Fruit fly (Drosophila melanogaster) whole organism, embryonic: Measurements from ENCODE around the gene CG2021.
A peak's percentile ranks its signal among the peaks of the same experiment; 100 is the strongest.

Experiments used
- Ada2b ChIP-seq: fragments of 200-800 bp; sonication (Bioruptor generic); IDR thresholded peaks from 2 replicates; pipeline ENCODE4 v1.3.6; 2022; ENCODE audit warnings: missing biosample characterization, missing genetic modification characterization
- Awh ChIP-seq: fragments of 200-800 bp; sonication (Bioruptor generic); IDR thresholded peaks from 2 replicates; pipeline ENCODE4, ENCODE4 v1.3.6; 2022; ENCODE audit warnings: missing biosample characterization, missing genetic modification characterization
- B-H1 ChIP-seq: fragments of 200-800 bp; sonication (Bioruptor generic); IDR thresholded peaks from 3 replicates; pipeline ENCODE4 v1.3.6; 2022; ENCODE audit warnings: missing biosample characterization, missing genetic modification characterization
- CG10147 ChIP-seq: fragments of 200-800 bp; sonication (Bioruptor generic); optimal IDR thresholded peaks from 2 replicates; lab custom pipeline; 2019; ENCODE audit warnings: missing biosample characterization, mild to moderate bottlenecking, missing genetic modification characterization, moderate library complexity
- CG15073 ChIP-seq: fragments of 200-800 bp; sonication (Bioruptor generic); optimal IDR thresholded peaks from 2 replicates; lab custom pipeline; 2016; ENCODE audit warnings: missing biosample characterization, missing genetic modification characterization
- CG17186 ChIP-seq: fragments of 200-800 bp; sonication (Bioruptor generic); optimal IDR thresholded peaks from 3 replicates; lab custom pipeline; 2017; ENCODE audit warnings: missing biosample characterization, missing genetic modification reagents, missing genetic modification characterization
- CG1792 ChIP-seq: fragments of 200-800 bp; sonication (Bioruptor generic); optimal IDR thresholded peaks from 2 replicates; lab custom pipeline; 2016; ENCODE audit warnings: missing biosample characterization, missing genetic modification characterization
- CG18619 ChIP-seq: fragments of 200-800 bp; sonication (Bioruptor generic); optimal IDR thresholded peaks from 3 replicates; lab custom pipeline; 2017; ENCODE audit warnings: missing biosample characterization, mild to moderate bottlenecking, missing genetic modification characterization
- CG2678 ChIP-seq: fragments of 200-800 bp; sonication (Bioruptor generic); optimal IDR thresholded peaks from 3 replicates; lab custom pipeline; 2019; ENCODE audit warnings: missing biosample characterization, mild to moderate bottlenecking, missing genetic modification characterization, moderate library complexity
- CG34376 ChIP-seq: fragments of 200-800 bp; sonication (Bioruptor generic); optimal IDR thresholded peaks from 2 replicates; lab custom pipeline; 2018; ENCODE audit warnings: missing biosample characterization, mild to moderate bottlenecking, missing genetic modification characterization
- CG3995 ChIP-seq: fragments of 200-800 bp; sonication (Bioruptor generic); optimal IDR thresholded peaks from 3 replicates; lab custom pipeline; 2016; ENCODE audit warnings: missing biosample characterization, missing genetic modification characterization
- CG6272 ChIP-seq: fragments of 200-800 bp; sonication (Bioruptor generic); IDR thresholded peaks from 2 replicates; pipeline ENCODE4 v1.3.6; 2022; ENCODE audit warnings: missing biosample characterization, missing genetic modification characterization
- CG6765 ChIP-seq: fragments of 200-800 bp; sonication (Bioruptor generic); optimal IDR thresholded peaks from 3 replicates; lab custom pipeline; 2017; ENCODE audit warnings: missing biosample characterization, mild to moderate bottlenecking, missing genetic modification characterization
- CG7556 ChIP-seq: fragments of 200-800 bp; sonication (Bioruptor generic); optimal IDR thresholded peaks from 2 replicates; lab custom pipeline; 2017; ENCODE audit warnings: missing biosample characterization, mild to moderate bottlenecking, missing genetic modification characterization
- CG7745 ChIP-seq: fragments of 200-800 bp; sonication (Bioruptor generic); optimal IDR thresholded peaks from 2 replicates; lab custom pipeline; 2018; ENCODE audit warnings: missing biosample characterization, mild to moderate bottlenecking, missing genetic modification characterization, moderate library complexity
- CG8281 ChIP-seq: fragments of 200-800 bp; sonication (Bioruptor generic); optimal IDR thresholded peaks from 2 replicates; lab custom pipeline; 2018; ENCODE audit warnings: missing biosample characterization, mild to moderate bottlenecking, missing genetic modification characterization, moderate library complexity
- CG8478 ChIP-seq: fragments of >200 bp; optimal IDR thresholded peaks from 2 replicates; lab custom pipeline; 2018
- CG8944 ChIP-seq: fragments of 200-800 bp; sonication (Bioruptor generic); optimal IDR thresholded peaks from 3 replicates; lab custom pipeline; 2016; ENCODE audit warnings: missing biosample characterization, missing genetic modification characterization
- CG9727 ChIP-seq: fragments of 200-800 bp; sonication (Bioruptor generic); optimal IDR thresholded peaks from 3 replicates; lab custom pipeline; 2017; ENCODE audit warnings: missing biosample characterization, mild to moderate bottlenecking, missing genetic modification characterization
- CHES-1-like ChIP-seq: fragments of 200-800 bp; sonication (Bioruptor generic); optimal IDR thresholded peaks from 2 replicates; lab custom pipeline; 2016; ENCODE audit warnings: missing biosample characterization, missing genetic modification characterization
- Eip74EF ChIP-seq, 2 experiments: fragments of 200-800 bp in 1 of 2; fragments of >200 bp in 1 of 2; sonication (Bioruptor generic) in 1 of 2; optimal IDR thresholded peaks; 2 replicates each; lab custom pipeline; 2017 to 2019; ENCODE audit warnings: missing biosample characterization in 2 of 2, missing genetic modification characterization in 2 of 2, mild to moderate bottlenecking in 1 of 2, moderate library complexity in 1 of 2
- HHEX ChIP-seq: fragments of 200-800 bp; sonication (Bioruptor generic); optimal IDR thresholded peaks from 3 replicates; lab custom pipeline; 2017; ENCODE audit warnings: missing biosample characterization, mild to moderate bottlenecking, missing genetic modification characterization, missing genetic modification reagents
- HLH54F ChIP-seq: fragments of 200-800 bp; sonication (Bioruptor generic); optimal IDR thresholded peaks from 3 replicates; lab custom pipeline; 2016; ENCODE audit warnings: missing biosample characterization, missing genetic modification characterization
- MESR4 ChIP-seq: fragments of 200-800 bp; sonication (Bioruptor generic); optimal IDR thresholded peaks from 2 replicates; lab custom pipeline; 2018; ENCODE audit warnings: missing biosample characterization, mild to moderate bottlenecking, missing genetic modification characterization, moderate library complexity
- Med ChIP-seq: fragments of 200-800 bp; sonication (Bioruptor generic); peaks from one replicate; lab custom pipeline; 2016; ENCODE audit warnings: missing biosample characterization, missing genetic modification characterization, mild to moderate bottlenecking, inconsistent platforms, moderate library complexity
- Oli ChIP-seq: fragments of 200-800 bp; sonication (Bioruptor generic); optimal IDR thresholded peaks from 2 replicates; lab custom pipeline; 2018; ENCODE audit warnings: missing biosample characterization, mild to moderate bottlenecking, missing genetic modification characterization, moderate library complexity
- Sry-δ ChIP-seq: fragments of 200-800 bp; sonication (Bioruptor generic); optimal IDR thresholded peaks from 2 replicates; lab custom pipeline; 2016; ENCODE audit warnings: missing biosample characterization, missing genetic modification characterization
- ab ChIP-seq: fragments of 200-800 bp; sonication (Bioruptor generic); optimal IDR thresholded peaks from 2 replicates; lab custom pipeline; 2016; ENCODE audit warnings: missing biosample characterization, missing genetic modification characterization
- aop ChIP-seq: fragments of 200-800 bp; sonication (Bioruptor generic); IDR thresholded peaks from 2 replicates; pipeline ENCODE4 v1.3.6; 2022; ENCODE audit warnings: missing biosample characterization, missing genetic modification characterization
- bbx ChIP-seq: fragments of 200-800 bp; sonication (Bioruptor generic); IDR thresholded peaks from 2 replicates; pipeline ENCODE4 v1.3.6; 2022; ENCODE audit warnings: missing biosample characterization, missing genetic modification characterization; ENCODE audit not compliant: partially characterized antibody
- bowl ChIP-seq: fragments of 200-800 bp; sonication (Bioruptor generic); IDR thresholded peaks from 2 replicates; pipeline ENCODE4 v1.3.6; 2022; ENCODE audit warnings: missing biosample characterization, missing genetic modification characterization
- dm ChIP-seq: fragments of 200-800 bp; sonication (Bioruptor generic); optimal IDR thresholded peaks from 3 replicates; lab custom pipeline; 2016; ENCODE audit warnings: missing biosample characterization, missing genetic modification characterization
- dpn ChIP-seq, 2 experiments: fragments of 200-800 bp; sonication (Bioruptor generic); optimal IDR thresholded peaks; 3 replicates each; lab custom pipeline; 2016; ENCODE audit warnings: missing biosample characterization in 2 of 2, missing genetic modification characterization in 2 of 2
- ewg ChIP-seq: fragments of 200-800 bp; sonication (Bioruptor generic); optimal IDR thresholded peaks from 3 replicates; lab custom pipeline; 2017; ENCODE audit warnings: mild to moderate bottlenecking, missing biosample characterization, missing genetic modification reagents, missing genetic modification characterization
- exex ChIP-seq: fragments of 200-800 bp; sonication (Bioruptor generic); optimal IDR thresholded peaks from 4 replicates; lab custom pipeline; 2018; ENCODE audit warnings: missing biosample characterization, mild to moderate bottlenecking, missing genetic modification characterization, moderate library complexity
- eyg ChIP-seq: fragments of 200-800 bp; sonication (Bioruptor generic); optimal IDR thresholded peaks from 3 replicates; lab custom pipeline; 2016; ENCODE audit warnings: missing biosample characterization, missing genetic modification characterization
- grn ChIP-seq: fragments of 200-800 bp; sonication (Bioruptor generic); optimal IDR thresholded peaks from 3 replicates; lab custom pipeline; 2017; ENCODE audit warnings: missing biosample characterization, missing genetic modification characterization
- kay ChIP-seq: fragments of 200-800 bp; sonication (Bioruptor generic); optimal IDR thresholded peaks from 2 replicates; lab custom pipeline; 2016; ENCODE audit warnings: missing biosample characterization, missing genetic modification characterization
- lmd ChIP-seq: fragments of 200-800 bp; sonication (Bioruptor generic); IDR thresholded peaks from 2 replicates; pipeline ENCODE4 v1.3.6; 2022; ENCODE audit warnings: missing biosample characterization, missing genetic modification characterization
- luna ChIP-seq: fragments of 200-800 bp; sonication (Bioruptor generic); optimal IDR thresholded peaks from 2 replicates; lab custom pipeline; 2016; ENCODE audit warnings: missing biosample characterization, missing genetic modification characterization
- mirr ChIP-seq: fragments of 200-800 bp; sonication (Bioruptor generic); optimal IDR thresholded peaks from 3 replicates; lab custom pipeline; 2018; ENCODE audit warnings: missing biosample characterization, mild to moderate bottlenecking, missing genetic modification characterization
- sens ChIP-seq: fragments of 200-800 bp; sonication (Bioruptor generic); peaks from one replicate; lab custom pipeline; 2016; ENCODE audit warnings: missing biosample characterization, missing genetic modification characterization
- sug ChIP-seq: fragments of 200-800 bp; optimal IDR thresholded peaks from 2 replicates; lab custom pipeline; 2019; ENCODE audit warnings: missing biosample characterization, mild to moderate bottlenecking, missing genetic modification characterization, moderate library complexity
- tgo ChIP-seq: fragments of 200-800 bp; sonication (Bioruptor generic); IDR thresholded peaks from 3 replicates; pipeline ENCODE4 v1.3.6; 2022; ENCODE audit warnings: missing biosample characterization, missing genetic modification characterization
- tna ChIP-seq: fragments of 200-800 bp; sonication (Bioruptor generic); IDR thresholded peaks from 2 replicates; pipeline ENCODE4 v1.3.6; 2022; ENCODE audit warnings: missing biosample characterization, missing genetic modification characterization; ENCODE audit not compliant: partially characterized antibody
- trem ChIP-seq: fragments of 200-800 bp; optimal IDR thresholded peaks from 3 replicates; lab custom pipeline; 2019; ENCODE audit warnings: missing biosample characterization, mild to moderate bottlenecking, missing genetic modification characterization, moderate library complexity
- tup ChIP-seq: fragments of 200-800 bp; sonication (Bioruptor generic); optimal IDR thresholded peaks from 2 replicates; lab custom pipeline; 2016; ENCODE audit warnings: missing biosample characterization, mild to moderate bottlenecking, missing genetic modification characterization, moderate library complexity
- unpg ChIP-seq: fragments of 200-800 bp; sonication (Bioruptor generic); optimal IDR thresholded peaks from 3 replicates; lab custom pipeline; 2018; ENCODE audit warnings: missing biosample characterization, mild to moderate bottlenecking, missing genetic modification characterization, moderate library complexity
- zen2 ChIP-seq: fragments of 200-800 bp; sonication (Bioruptor generic); IDR thresholded peaks from 3 replicates; pipeline ENCODE4 v1.3.6; 2022; ENCODE audit warnings: missing biosample characterization, missing genetic modification characterization; ENCODE audit not compliant: partially characterized antibody
- zfh2 ChIP-seq: fragments of 200-800 bp; sonication (Bioruptor generic); optimal IDR thresholded peaks from 2 replicates; lab custom pipeline; 2016; ENCODE audit warnings: missing biosample characterization, missing genetic modification characterization

CG2021 gene

DNA sequence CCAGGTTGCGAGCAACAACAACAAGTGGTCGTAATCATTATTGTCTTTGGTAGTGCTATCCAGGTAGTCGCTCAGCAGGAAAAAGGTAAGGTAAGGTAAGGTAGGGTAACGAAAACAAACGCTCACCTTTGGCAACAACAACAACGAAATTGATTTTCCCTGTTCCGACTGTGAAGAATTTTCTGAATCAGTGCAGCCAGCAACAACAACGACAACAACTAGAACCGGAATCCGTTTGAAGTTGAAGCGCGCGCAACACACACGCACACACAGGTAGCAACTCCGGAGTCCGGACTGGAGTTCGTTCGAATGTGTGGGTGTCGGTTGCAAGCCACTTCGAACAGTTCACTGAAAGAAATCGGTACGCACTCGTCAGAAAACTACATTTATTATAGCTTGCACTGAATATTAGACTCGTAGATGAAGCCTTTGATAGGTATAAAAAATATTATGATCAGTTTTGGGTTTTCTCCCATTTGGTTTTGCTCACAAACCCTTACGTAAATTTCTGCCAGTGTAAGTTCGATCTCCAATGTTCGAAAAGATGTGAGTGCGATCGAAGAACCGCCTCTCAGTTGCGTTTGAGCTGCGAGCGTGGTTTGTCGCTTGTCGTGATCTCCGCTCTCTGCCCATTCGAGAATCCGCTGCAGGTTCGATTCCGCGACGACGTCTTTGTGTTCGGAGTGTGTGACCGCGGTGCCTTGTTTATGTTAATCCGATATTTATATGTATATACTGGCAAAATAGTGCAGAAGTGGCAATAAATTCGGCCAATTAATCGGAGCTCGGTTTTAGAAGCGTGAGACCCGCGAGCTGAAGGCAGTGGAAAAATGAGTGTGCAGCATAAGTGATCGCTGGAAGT is 30.6 kb downstream of the CG2021 start, which contains the start of gene CG13921 (continued):
- peak; percentile 99 for TF ChIP-seq CG1792 (GFP tag; lab: Kevin White, UChicago)
- TF ChIP-seq Sry-δ (GFP tag; lab: Kevin White, UChicago) = peak; percentile 85
- TF ChIP-seq Med (GFP tag; lab: Kevin White, UChicago) = peak; percentile 100
- TF ChIP-seq HLH54F (GFP tag; lab: Kevin White, UChicago) = peak; percentile 98
- peak; percentile 93 for TF ChIP-seq CG8281 (tag; lab: Kevin White, UChicago)
- no peak for TF ChIP-seq bbx (GFP tag; lab: Robert Waterston, UW)
- peak; percentile 98 for TF ChIP-seq eyg
- TF ChIP-seq tgo (GFP tag; lab: Robert Waterston, UW) = peak; percentile 99
- peak; percentile 94 for TF ChIP-seq CG6765 (GFP tag; lab: Kevin White, UChicago)
- peak; percentile 97 for TF ChIP-seq zfh2 (GFP tag; lab: Kevin White, UChicago)
- peak; percentile 99 for TF ChIP-seq lmd (GFP tag; lab: Robert Waterston, UW)
- peak; percentile 99 for TF ChIP-seq Oli
- peak; percentile 97 for TF ChIP-seq CG17186
- peak; percentile 99 for TF ChIP-seq Ada2b
- no peak for TF ChIP-seq zen2 (GFP tag; lab: Robert Waterston, UW)
- TF ChIP-seq CG9727 = peak; percentile 100
- peak; percentile 100 for TF ChIP-seq sens (GFP tag; lab: Kevin White, UChicago)
- TF ChIP-seq CG8478 (lab: Kevin White, UChicago) = no peak
- peak; percentile 99 for TF ChIP-seq CG8944 (GFP tag; lab: Kevin White, UChicago)
- TF ChIP-seq CG3995 = peak; percentile 86
- TF ChIP-seq CHES-1-like (GFP tag; lab: Kevin White, UChicago) = peak; percentile 98
- TF ChIP-seq CG10147 (GFP tag; lab: Kevin White, UChicago) = peak; percentile 98
- peak; percentile 99 for TF ChIP-seq dpn (GFP tag; optimal IDR thresholded peaks at IDR 0.05; lab: Kevin White, UChicago)
- TF ChIP-seq dm (GFP tag; lab: Kevin White, UChicago) = peak; percentile 97
- TF ChIP-seq CG18619 = peak; percentile 98
- TF ChIP-seq Awh (GFP tag; lab: Robert Waterston, UW) = peak; percentile 99
- TF ChIP-seq aop (GFP tag; lab: Robert Waterston, UW) = peak; percentile 97
- TF ChIP-seq kay = no peak
- TF ChIP-seq unpg (GFP tag; lab: Kevin White, UChicago) = peak; percentile 99

DNA sequence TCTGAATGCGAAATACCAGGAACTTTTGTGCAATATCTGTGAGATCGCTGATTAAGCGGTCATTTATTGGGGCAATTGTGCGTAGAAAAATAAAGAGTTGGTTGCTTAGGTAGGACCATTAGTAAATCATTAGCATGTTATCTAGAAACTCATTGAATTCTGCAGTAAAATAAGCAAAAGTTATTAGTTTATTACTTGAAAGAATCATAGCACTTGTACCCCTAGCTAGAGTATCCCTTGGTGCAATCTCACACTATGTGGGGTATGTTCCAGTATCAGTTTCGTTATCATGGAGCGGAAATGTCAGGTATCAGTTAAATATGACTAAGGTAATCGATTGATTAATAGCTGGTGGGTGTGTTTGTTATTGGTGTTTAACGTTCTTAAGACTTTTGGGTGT is 31.8 kb downstream of the CG2021 start:
- peak; percentile 98 for TF ChIP-seq sug (tag; lab: Kevin White, UChicago)
- no peak for TF ChIP-seq ewg (GFP tag; lab: Kevin White, UChicago)
- TF ChIP-seq B-H1 (GFP tag; lab: Robert Waterston, UW) = no peak
- TF ChIP-seq CG2678 (tag; lab: Kevin White, UChicago) = peak; percentile 26
- TF ChIP-seq CG7556 (GFP tag; lab: Kevin White, UChicago) = no peak
- no peak for TF ChIP-seq lmd (GFP tag; lab: Robert Waterston, UW)
- TF ChIP-seq HHEX (GFP tag; lab: Kevin White, UChicago) = no peak
- TF ChIP-seq CG6272 (GFP tag; lab: Robert Waterston, UW) = no peak
- no peak for TF ChIP-seq tna (GFP tag; lab: Robert Waterston, UW)
- no peak for TF ChIP-seq trem (tag; lab: Kevin White, UChicago)
- peak; percentile 89 for TF ChIP-seq exex
- peak; percentile 81 for TF ChIP-seq grn (GFP tag; lab: Kevin White, UChicago)
- no peak for TF ChIP-seq bowl (GFP tag; lab: Robert Waterston, UW)
- no peak for TF ChIP-seq tup (GFP tag; lab: Kevin White, UChicago)
- TF ChIP-seq mirr = peak; percentile 34
- no peak for TF ChIP-seq CG7745
- no peak for TF ChIP-seq luna (GFP tag; lab: Kevin White, UChicago)
- no peak for TF ChIP-seq CG15073 (GFP tag; lab: Kevin White, UChicago)
- no peak for TF ChIP-seq ab (GFP tag; lab: Kevin White, UChicago)
- TF ChIP-seq Eip74EF (GFP tag; optimal IDR thresholded peaks at IDR 0.05; lab: Kevin White, UChicago) = no peak
- TF ChIP-seq CG34376 (GFP tag; lab: Kevin White, UChicago) = peak; percentile 42
- TF ChIP-seq MESR4 (GFP tag; lab: Kevin White, UChicago) = no peak
